Worm (Caenorhabditis elegans): ENCODE results near the gene dpy-7.

DNA sequence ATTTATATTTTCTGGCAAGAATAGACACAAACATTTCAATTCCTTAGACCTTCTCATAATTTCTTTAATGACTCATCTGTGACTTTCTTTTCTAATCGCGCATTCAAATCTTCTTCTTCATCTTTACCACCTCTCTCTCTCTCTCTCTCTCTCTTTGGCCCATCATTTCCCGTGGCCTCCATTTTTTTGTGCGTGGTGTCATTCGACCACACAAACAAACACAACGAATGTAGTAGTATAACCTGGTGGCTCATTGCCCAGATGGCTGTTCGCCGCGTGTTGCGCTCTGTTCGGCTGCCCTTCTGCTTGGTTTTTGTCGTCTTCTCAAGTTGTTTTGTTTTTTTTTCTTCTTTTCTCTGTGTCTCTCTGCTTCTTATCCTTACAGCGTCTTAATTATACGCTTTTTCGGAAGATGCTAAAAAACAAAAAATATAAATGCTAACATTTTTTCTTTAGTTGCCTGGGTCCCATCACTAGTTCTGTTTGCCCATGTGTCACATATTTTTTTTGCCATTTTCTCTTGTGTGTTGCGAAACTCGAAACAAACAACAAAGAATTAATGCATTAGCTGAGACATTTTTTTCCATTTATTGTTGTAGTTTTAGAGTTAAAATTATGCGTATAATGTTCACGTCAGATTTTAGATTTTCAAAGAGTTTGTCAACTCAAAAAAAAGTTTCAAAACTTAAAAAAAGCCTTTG, 40.0 kb upstream of the dpy-7 start:
- TF ChIP-seq zag-1 (tag; optimal IDR thresholded peaks at IDR 0.05), result no peak
- TF ChIP-seq C16A3.4 (tag; optimal IDR thresholded peaks at IDR 0.05), result no peak
- no peak for TF ChIP-seq dsc-1 (tag; optimal IDR thresholded peaks at IDR 0.05)
- no peak for TF ChIP-seq lin-39 (tag; optimal IDR thresholded peaks at IDR 0.05)
- no peak for TF ChIP-seq nhr-90 (tag; optimal IDR thresholded peaks at IDR 0.05; ENCODE audit: poor library complexity)
- TF ChIP-seq hlh-17 (GFP tag; optimal IDR thresholded peaks at IDR 0.05; ENCODE audit: borderline replicate concordance), result no peak
- no peak for TF ChIP-seq ama-1 (optimal IDR thresholded peaks at IDR 0.05)

Data from whole organism, L1 larva.